Fruit fly (Drosophila melanogaster): Measurements from ENCODE around the gene CG5556.
A peak's percentile ranks its signal among the peaks of the same experiment; 100 is the strongest.

- TF ChIP-seq toy (GFP tag; IDR thresholded peaks at IDR 0.05), result no peak
- TF ChIP-seq insv (GFP tag; optimal IDR thresholded peaks at IDR 0.05), result no peak
- TF ChIP-seq Dip2 (GFP tag; IDR thresholded peaks at IDR 0.05), result no peak
- no peak for TF ChIP-seq CG16813 (GFP tag; IDR thresholded peaks at IDR 0.05; ENCODE audit: partially characterized antibody)
- TF ChIP-seq so (GFP tag; IDR thresholded peaks at IDR 0.05), result no peak
- no peak for TF ChIP-seq H15 (GFP tag; IDR thresholded peaks at IDR 0.05)
- TF ChIP-seq row (GFP tag; IDR thresholded peaks at IDR 0.05), result peak; percentile 68; the same call in 2 of the 3 replicates
- TF ChIP-seq CG7357 (GFP tag; IDR thresholded peaks at IDR 0.05), result 0 out of 3 replicates have a peak, but pooled peaks have one; percentile 36
- no peak for TF ChIP-seq NC2β (GFP tag; optimal IDR thresholded peaks at IDR 0.05)
- TF ChIP-seq CkIIα-i1 (GFP tag; IDR thresholded peaks at IDR 0.05), result no peak
Measured at dm6 chr2L:1316422-1316821, 36.2 kb downstream of the CG5556 start.

Data from whole organism, embryonic.